Worm (Caenorhabditis elegans): ENCODE results near the gene mlc-1.

Gene mlc-1

DNA sequence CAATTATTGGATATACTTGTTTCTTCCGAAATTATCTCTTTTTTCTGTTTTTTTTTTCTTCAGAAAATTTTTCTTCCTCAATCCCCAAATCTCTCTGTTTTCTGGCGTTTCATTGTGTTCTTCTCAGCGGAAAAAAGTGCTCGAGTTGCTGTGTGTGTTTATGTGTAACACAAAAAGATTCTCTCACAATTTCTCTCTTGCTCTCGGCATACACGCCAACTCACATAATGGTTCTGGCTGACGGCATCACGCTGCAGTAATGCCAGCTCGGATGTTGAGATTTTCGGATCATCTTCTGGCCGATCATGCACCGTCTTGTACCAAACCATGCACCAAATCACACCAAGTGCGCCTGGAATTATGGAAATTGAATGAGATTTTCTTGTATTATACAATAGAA, 2.9 kb downstream of the mlc-1 start:
- TF ChIP-seq tab-1 (GFP tag; IDR thresholded peaks at IDR 0.05), result no peak
- no peak for TF ChIP-seq med-1 (GFP tag; optimal IDR thresholded peaks at IDR 0.05; ENCODE audit: insufficient read depth)
- TF ChIP-seq ztf-29 (GFP tag; IDR thresholded peaks at IDR 0.05), result no peak
- no peak for TF ChIP-seq cog-1 (tag; optimal IDR thresholded peaks at IDR 0.05)
- TF ChIP-seq klf-2 (GFP tag; conservative IDR thresholded peaks at IDR 0.05), result no peak
- no peak for TF ChIP-seq T22C8.4 (GFP tag; IDR thresholded peaks at IDR 0.05)
- TF ChIP-seq ref-1 (GFP tag; conservative IDR thresholded peaks at IDR 0.05), result no peak
- no peak for TF ChIP-seq flt-1 (GFP tag; IDR thresholded peaks at IDR 0.05)
- TF ChIP-seq ztf-23 (GFP tag; IDR thresholded peaks at IDR 0.05), result no peak

DNA sequence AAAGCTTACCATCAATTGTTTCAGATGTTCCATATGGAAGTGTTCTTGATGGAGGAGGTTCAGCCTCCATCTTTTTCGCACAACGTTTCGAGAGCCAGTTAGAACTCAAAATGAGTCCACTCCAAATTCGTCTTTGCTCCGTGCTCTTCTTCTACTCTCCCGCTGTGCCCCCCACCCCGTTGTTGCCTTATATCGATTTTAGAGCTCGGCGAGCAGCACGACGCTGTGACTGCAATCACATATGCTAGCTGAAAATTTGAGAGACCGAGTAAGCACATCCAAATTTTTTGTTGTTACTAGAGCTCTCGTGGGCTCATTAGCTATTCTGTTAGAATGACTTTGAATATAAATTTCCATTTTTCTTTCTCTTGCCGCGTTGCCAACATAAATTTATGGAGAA, 5.8 kb downstream of the mlc-1 start, which contains the start of gene slc-17.1:
Gene slc-17.1 (minus strand): TSS at position 101 of the 400 bp plus-strand sequence.
- TF ChIP-seq med-1 (GFP tag; optimal IDR thresholded peaks at IDR 0.05; ENCODE audit: insufficient read depth) (no peak), ref-1 (GFP tag; conservative IDR thresholded peaks at IDR 0.05) (no peak), klf-2 (GFP tag; conservative IDR thresholded peaks at IDR 0.05) (no peak), flt-1 (GFP tag; IDR thresholded peaks at IDR 0.05) (no peak), tab-1 (GFP tag; IDR thresholded peaks at IDR 0.05) (no peak), T22C8.4 (GFP tag; IDR thresholded peaks at IDR 0.05) (no peak), ztf-29 (GFP tag; IDR thresholded peaks at IDR 0.05) (no peak), cog-1 (tag; optimal IDR thresholded peaks at IDR 0.05) (no peak), ztf-23 (GFP tag; IDR thresholded peaks at IDR 0.05) (no peak)

DNA sequence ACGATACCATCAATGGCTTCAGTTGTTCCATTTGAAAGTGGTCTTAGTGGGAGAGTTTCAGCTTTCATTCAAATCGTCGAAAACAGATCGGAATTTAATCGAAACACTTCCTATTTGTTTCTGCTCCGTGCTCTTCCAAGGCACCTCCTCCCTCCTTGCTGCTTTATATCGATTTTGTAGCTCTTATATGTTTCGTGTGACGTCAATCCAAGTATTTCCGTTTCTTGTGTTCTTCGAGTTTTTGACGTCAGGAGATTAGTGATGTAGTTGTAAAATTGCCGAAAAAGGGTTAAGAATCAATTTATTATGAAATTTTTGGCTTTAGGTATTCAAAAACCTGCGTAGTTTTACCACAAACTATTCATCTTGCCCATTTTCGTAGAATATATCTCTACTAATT, 7.6 kb downstream of the mlc-1 start, which contains the start of gene ZK54.3:
Gene ZK54.3 (minus strand): TSS at position 391 of the 400 bp plus-strand sequence.
- TF ChIP-seq cog-1 (tag; optimal IDR thresholded peaks at IDR 0.05) (no peak), ztf-29 (GFP tag; IDR thresholded peaks at IDR 0.05) (no peak), tab-1 (GFP tag; IDR thresholded peaks at IDR 0.05) (no peak), flt-1 (GFP tag; IDR thresholded peaks at IDR 0.05) (no peak), med-1 (GFP tag; optimal IDR thresholded peaks at IDR 0.05; ENCODE audit: insufficient read depth) (no peak), ref-1 (GFP tag; conservative IDR thresholded peaks at IDR 0.05) (no peak), ztf-23 (GFP tag; IDR thresholded peaks at IDR 0.05) (no peak), klf-2 (GFP tag; conservative IDR thresholded peaks at IDR 0.05) (no peak), T22C8.4 (GFP tag; IDR thresholded peaks at IDR 0.05) (no peak)

DNA sequence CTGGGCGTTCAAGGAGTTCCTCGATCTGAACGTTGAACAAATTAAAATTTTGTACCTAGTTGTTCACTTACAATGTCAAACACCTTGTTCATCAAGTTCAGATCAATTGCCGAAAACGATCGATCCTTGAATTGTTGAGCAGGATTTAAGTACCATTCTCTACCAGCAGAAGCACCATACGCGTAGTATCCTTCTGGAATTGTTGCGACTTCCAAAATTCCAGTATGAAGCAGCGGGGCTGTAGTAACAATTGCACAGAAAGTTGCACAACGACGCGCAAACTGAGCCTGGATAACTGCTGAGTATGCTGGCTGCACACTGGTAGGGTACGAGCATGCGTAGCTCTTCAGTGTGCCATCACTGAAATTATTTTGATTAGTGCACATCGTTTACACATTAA, 9.5 kb downstream of the mlc-1 start:
- TF ChIP-seq ztf-29 (GFP tag; IDR thresholded peaks at IDR 0.05), result no peak
- TF ChIP-seq tab-1 (GFP tag; IDR thresholded peaks at IDR 0.05), result no peak
- no peak for TF ChIP-seq med-1 (GFP tag; optimal IDR thresholded peaks at IDR 0.05; ENCODE audit: insufficient read depth)
- no peak for TF ChIP-seq ref-1 (GFP tag; conservative IDR thresholded peaks at IDR 0.05)
- TF ChIP-seq flt-1 (GFP tag; IDR thresholded peaks at IDR 0.05), result no peak
- no peak for TF ChIP-seq ztf-23 (GFP tag; IDR thresholded peaks at IDR 0.05)
- TF ChIP-seq T22C8.4 (GFP tag; IDR thresholded peaks at IDR 0.05), result no peak
- TF ChIP-seq cog-1 (tag; optimal IDR thresholded peaks at IDR 0.05), result no peak

- no peak for TF ChIP-seq ztf-29 (GFP tag; IDR thresholded peaks at IDR 0.05)
Observed at ce11 chrX:17471703-17472102, 12.7 kb downstream of the mlc-1 start.

ce11 chrX:17472917-17473316, 13.9 kb downstream of the mlc-1 start:
- no peak for TF ChIP-seq ref-1 (GFP tag; conservative IDR thresholded peaks at IDR 0.05)
- no peak for TF ChIP-seq med-1 (GFP tag; optimal IDR thresholded peaks at IDR 0.05; ENCODE audit: insufficient read depth)
- TF ChIP-seq T22C8.4 (GFP tag; IDR thresholded peaks at IDR 0.05), result no peak
- TF ChIP-seq tab-1 (GFP tag; IDR thresholded peaks at IDR 0.05), result no peak
- no peak for TF ChIP-seq flt-1 (GFP tag; IDR thresholded peaks at IDR 0.05)
- TF ChIP-seq ztf-23 (GFP tag; IDR thresholded peaks at IDR 0.05), result no peak
- TF ChIP-seq ztf-29 (GFP tag; IDR thresholded peaks at IDR 0.05), result no peak
- TF ChIP-seq klf-2 (GFP tag; conservative IDR thresholded peaks at IDR 0.05), result no peak
- no peak for TF ChIP-seq cog-1 (tag; optimal IDR thresholded peaks at IDR 0.05)

- TF ChIP-seq flt-1 (GFP tag; IDR thresholded peaks at IDR 0.05) (no peak), klf-2 (GFP tag; conservative IDR thresholded peaks at IDR 0.05) (no peak), cog-1 (tag; optimal IDR thresholded peaks at IDR 0.05) (no peak), med-1 (GFP tag; optimal IDR thresholded peaks at IDR 0.05; ENCODE audit: insufficient read depth) (no peak), ztf-23 (GFP tag; IDR thresholded peaks at IDR 0.05) (no peak), ztf-29 (GFP tag; IDR thresholded peaks at IDR 0.05) (no peak), tab-1 (GFP tag; IDR thresholded peaks at IDR 0.05) (no peak), ref-1 (GFP tag; conservative IDR thresholded peaks at IDR 0.05) (no peak), T22C8.4 (GFP tag; IDR thresholded peaks at IDR 0.05) (no peak)
Observed at ce11 chrX:17474521-17475170, 15.6 kb downstream of the mlc-1 start, which contains the start of gene tps-1. Gene tps-1 (minus strand): TSS chrX:17474534.

DNA sequence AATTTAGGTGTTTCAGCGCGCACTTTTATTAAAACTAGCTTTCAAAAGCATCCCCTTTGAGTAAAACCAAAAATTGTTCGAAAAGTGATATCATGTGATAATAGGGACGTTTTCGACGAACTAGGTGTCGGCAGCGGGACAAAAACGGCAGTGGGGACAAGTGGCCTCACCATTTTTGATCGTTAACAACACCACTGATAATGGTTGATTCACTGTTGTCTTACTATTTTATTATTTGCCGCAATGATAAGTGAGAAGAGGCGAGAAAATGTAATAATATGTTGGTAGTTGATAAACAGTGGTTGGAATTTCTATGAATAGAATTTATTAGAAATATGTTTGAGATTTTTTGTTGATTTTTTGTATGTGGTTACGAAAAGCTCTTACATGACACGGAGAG, 17.0 kb downstream of the mlc-1 start:
- TF ChIP-seq ztf-29 (GFP tag; IDR thresholded peaks at IDR 0.05) (no peak), klf-2 (GFP tag; conservative IDR thresholded peaks at IDR 0.05) (no peak), med-1 (GFP tag; optimal IDR thresholded peaks at IDR 0.05; ENCODE audit: insufficient read depth) (no peak), ref-1 (GFP tag; conservative IDR thresholded peaks at IDR 0.05) (no peak)

DNA sequence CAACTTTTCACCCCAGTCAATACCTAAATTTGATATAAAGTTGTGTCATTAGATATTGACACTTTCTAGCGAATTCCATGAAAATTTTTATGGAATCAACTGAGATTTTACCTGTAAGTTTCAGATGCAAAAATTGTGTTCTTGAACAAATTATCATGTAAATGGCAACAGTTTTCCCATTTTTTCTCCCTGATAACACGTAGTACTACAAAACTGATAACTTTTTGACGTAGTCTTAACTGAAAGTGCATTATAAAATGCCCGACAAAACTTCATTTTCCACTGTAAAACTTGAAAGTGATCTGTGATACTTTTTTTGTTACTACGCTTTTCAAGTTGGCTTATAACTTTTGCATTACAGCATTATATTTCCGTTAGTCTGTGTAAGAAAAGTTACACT, 19.7 kb downstream of the mlc-1 start:
- no peak for TF ChIP-seq T22C8.4 (GFP tag; IDR thresholded peaks at IDR 0.05)
- no peak for TF ChIP-seq flt-1 (GFP tag; IDR thresholded peaks at IDR 0.05)
- TF ChIP-seq med-1 (GFP tag; optimal IDR thresholded peaks at IDR 0.05; ENCODE audit: insufficient read depth), result no peak
- TF ChIP-seq klf-2 (GFP tag; conservative IDR thresholded peaks at IDR 0.05), result no peak
- TF ChIP-seq cog-1 (tag; optimal IDR thresholded peaks at IDR 0.05), result no peak
- no peak for TF ChIP-seq ref-1 (GFP tag; conservative IDR thresholded peaks at IDR 0.05)

All from whole organism, midembryonic.